Worm (Caenorhabditis elegans) whole organism, L1 larva: Measurements from ENCODE around the gene ttbk-8.2.
A peak's percentile ranks its signal among the peaks of the same experiment; 100 is the strongest.

Experiments
- C04F5.9 ChIP-seq: sonication (generic microtip); optimal IDR thresholded peaks from 2 replicates; lab custom pipeline; 2016; ENCODE audit warnings: missing genetic modification characterization, missing compliant biosample characterization
- C16A3.4 ChIP-seq: fragments of 150-350 bp; optimal IDR thresholded peaks from 2 replicates; lab custom pipeline; 2014; ENCODE audit warnings: missing biosample characterization, missing genetic modification characterization
- F16B12.6 ChIP-seq: fragments of 150-350 bp; optimal IDR thresholded peaks from 2 replicates; lab custom pipeline; 2014; ENCODE audit warnings: missing biosample characterization, missing genetic modification characterization
- Y116A8C.19 ChIP-seq: sonication (generic microtip); optimal IDR thresholded peaks from 2 replicates; lab custom pipeline; 2016; ENCODE audit warnings: missing compliant biosample characterization, missing genetic modification characterization, borderline replicate concordance
- ama-1 ChIP-seq: fragments of 150-350 bp; optimal IDR thresholded peaks from 2 replicates; lab custom pipeline; 2014
- ceh-82 ChIP-seq, 3 experiments: fragments of 150-350 bp in 1 of 3; sonication (generic microtip) in 2 of 3; optimal IDR thresholded peaks; 2 replicates each; lab custom pipeline; 2014 to 2017; ENCODE audit warnings: missing biosample characterization in 3 of 3, missing genetic modification characterization in 3 of 3
- ceh-90 ChIP-seq: sonication (generic microtip); optimal IDR thresholded peaks from 2 replicates; lab custom pipeline; 2016; ENCODE audit warnings: missing genetic modification characterization, missing compliant biosample characterization
- ces-1 ChIP-seq: fragments of 150-350 bp; optimal IDR thresholded peaks from 2 replicates; lab custom pipeline; 2014; ENCODE audit warnings: missing biosample characterization, missing genetic modification reagents, missing genetic modification characterization
- dpl-1 ChIP-seq, 3 experiments: fragments of 150-350 bp in 2 of 3; sonication (generic microtip) in 1 of 3; optimal IDR thresholded peaks; 2 replicates each; lab custom pipeline; 2014 to 2017; ENCODE audit warnings: missing biosample characterization in 3 of 3, missing genetic modification characterization in 3 of 3, missing genetic modification reagents in 3 of 3
- dsc-1 ChIP-seq: sonication (generic microtip); optimal IDR thresholded peaks from 2 replicates; lab custom pipeline; 2016; ENCODE audit warnings: mild to moderate bottlenecking, missing genetic modification characterization, missing compliant biosample characterization
- egl-13 ChIP-seq: sonication (generic microtip); optimal IDR thresholded peaks from 2 replicates; lab custom pipeline; 2016; ENCODE audit warnings: missing genotype, missing genetic modification reagents, missing genetic modification characterization, missing compliant biosample characterization
- elt-2 ChIP-seq: sonication (generic microtip); optimal IDR thresholded peaks from 2 replicates; lab custom pipeline; 2016; ENCODE audit warnings: missing genetic modification characterization, mild to moderate bottlenecking, inconsistent platforms, missing compliant biosample characterization, missing genetic modification reagents
- elt-3 ChIP-seq, 6 experiments: fragments of 150-350 bp in 1 of 6; sonication (generic microtip); optimal IDR thresholded peaks; 2 replicates each; lab custom pipeline; 2017 to 2018; ENCODE audit warnings: missing biosample characterization in 6 of 6, missing genetic modification characterization in 6 of 6, inconsistent platforms in 1 of 6
- ets-5 ChIP-seq: fragments of 200-800 bp; sonication (Bioruptor generic); IDR thresholded peaks from 2 replicates; pipeline ENCODE4 v1.3.6; 2022; ENCODE audit warnings: missing genetic modification characterization, missing compliant biosample characterization
- grh-1 ChIP-seq: fragments of 200-800 bp; sonication (Bioruptor generic); IDR thresholded peaks from 2 replicates; pipeline ENCODE4 v1.3.6; 2022; ENCODE audit warnings: missing genetic modification reagents, missing genetic modification characterization, missing compliant biosample characterization
- hlh-17 ChIP-seq: fragments of 200-800 bp; sonication (Bioruptor generic); optimal IDR thresholded peaks from 2 replicates; lab custom pipeline; 2018; ENCODE audit warnings: missing genetic modification characterization, mild to moderate bottlenecking, missing compliant biosample characterization, moderate library complexity, borderline replicate concordance
- isw-1 ChIP-seq: fragments of 200-800 bp; sonication (Bioruptor generic); IDR thresholded peaks from 2 replicates; pipeline ENCODE4 v1.3.6; 2022; ENCODE audit warnings: missing genetic modification characterization, missing compliant biosample characterization
- lin-14 ChIP-seq: fragments of 200-800 bp; sonication (Bioruptor generic); optimal IDR thresholded peaks from 2 replicates; lab custom pipeline; 2018; ENCODE audit warnings: mild to moderate bottlenecking, missing genetic modification characterization, moderate library complexity, missing compliant biosample characterization
- lin-35 ChIP-seq, 2 experiments: fragments of 150-350 bp; optimal IDR thresholded peaks; 2 replicates each; lab custom pipeline; 2014; ENCODE audit warnings: missing biosample characterization in 2 of 2, missing genetic modification characterization in 2 of 2, missing genetic modification reagents in 2 of 2
- mab-9 ChIP-seq: fragments of 200-800 bp; sonication (Bioruptor generic); IDR thresholded peaks from 2 replicates; pipeline ENCODE4 v1.3.6; 2022; ENCODE audit warnings: missing genetic modification reagents, missing genetic modification characterization, missing compliant biosample characterization
- mdl-1 ChIP-seq, 2 experiments: fragments of 150-350 bp; optimal IDR thresholded peaks; 2 replicates each; lab custom pipeline; 2014 to 2017; ENCODE audit warnings: missing biosample characterization in 2 of 2, missing genetic modification characterization in 2 of 2, inconsistent platforms in 1 of 2
- mep-1 ChIP-seq: fragments of 150-350 bp; optimal IDR thresholded peaks from 2 replicates; lab custom pipeline; 2014; ENCODE audit warnings: missing biosample characterization, missing genetic modification characterization
- nhr-12 ChIP-seq: sonication (generic microtip); optimal IDR thresholded peaks from 2 replicates; lab custom pipeline; 2017; ENCODE audit warnings: missing biosample characterization, missing genetic modification characterization
- nhr-237 ChIP-seq: fragments of 150-350 bp; optimal IDR thresholded peaks from 2 replicates; lab custom pipeline; 2014; ENCODE audit warnings: missing biosample characterization, missing genetic modification characterization
- nhr-28 ChIP-seq: fragments of 150-350 bp; optimal IDR thresholded peaks from 2 replicates; lab custom pipeline; 2014; ENCODE audit warnings: missing biosample characterization, missing genetic modification characterization
- nhr-71 ChIP-seq: sonication (generic microtip); optimal IDR thresholded peaks from 2 replicates; lab custom pipeline; 2016; ENCODE audit warnings: mild to moderate bottlenecking, missing genetic modification characterization, moderate library complexity, missing compliant biosample characterization
- nhr-76 ChIP-seq: sonication (generic microtip); optimal IDR thresholded peaks from 2 replicates; lab custom pipeline; 2017; ENCODE audit warnings: missing biosample characterization, missing genetic modification characterization
- nhr-77 ChIP-seq: fragments of 150-350 bp; optimal IDR thresholded peaks from 2 replicates; lab custom pipeline; 2014; ENCODE audit warnings: missing biosample characterization, missing genetic modification characterization
- nhr-84 ChIP-seq: sonication (generic microtip); optimal IDR thresholded peaks from 2 replicates; lab custom pipeline; 2017; ENCODE audit warnings: missing biosample characterization, missing genetic modification characterization
- nhr-85 ChIP-seq: sonication (generic microtip); peaks from one replicate; lab custom pipeline; 2016; ENCODE audit warnings: missing genetic modification characterization, inconsistent platforms, missing compliant biosample characterization
- pqm-1 ChIP-seq: sonication (generic microtip); optimal IDR thresholded peaks from 3 replicates; lab custom pipeline; 2017; ENCODE audit warnings: missing biosample characterization, missing genetic modification characterization
- unc-130 ChIP-seq: fragments of 150-350 bp; optimal IDR thresholded peaks from 2 replicates; lab custom pipeline; 2017; ENCODE audit warnings: missing biosample characterization, missing genetic modification characterization, inconsistent platforms
- unc-30 ChIP-seq: sonication (generic microtip); optimal IDR thresholded peaks from 2 replicates; lab custom pipeline; 2017; ENCODE audit warnings: missing biosample characterization, missing genetic modification characterization
- unc-62 ChIP-seq: fragments of 150-350 bp; optimal IDR thresholded peaks from 2 replicates; lab custom pipeline; 2014; ENCODE audit warnings: missing biosample characterization, missing genetic modification reagents, missing genetic modification characterization
- unc-86 ChIP-seq: sonication (generic microtip); optimal IDR thresholded peaks from 2 replicates; lab custom pipeline; 2016; ENCODE audit warnings: missing genetic modification characterization, missing compliant biosample characterization
- vab-15 ChIP-seq: sonication (generic microtip); optimal IDR thresholded peaks from 2 replicates; lab custom pipeline; 2017; ENCODE audit warnings: missing genotype, mild to moderate bottlenecking, missing genetic modification characterization, missing compliant biosample characterization
- zag-1 ChIP-seq: fragments of 150-350 bp; optimal IDR thresholded peaks from 2 replicates; lab custom pipeline; 2014; ENCODE audit warnings: missing biosample characterization, missing genetic modification characterization
- zip-4 ChIP-seq: fragments of 200-800 bp; sonication (Bioruptor generic); optimal IDR thresholded peaks from 2 replicates; lab custom pipeline; 2018; ENCODE audit warnings: mild to moderate bottlenecking, missing genetic modification characterization, moderate library complexity, missing compliant biosample characterization
- ztf-4 ChIP-seq: fragments of 150-350 bp; optimal IDR thresholded peaks from 2 replicates; lab custom pipeline; 2014; ENCODE audit warnings: missing biosample characterization, missing genetic modification characterization

Gene ttbk-8.2

DNA sequence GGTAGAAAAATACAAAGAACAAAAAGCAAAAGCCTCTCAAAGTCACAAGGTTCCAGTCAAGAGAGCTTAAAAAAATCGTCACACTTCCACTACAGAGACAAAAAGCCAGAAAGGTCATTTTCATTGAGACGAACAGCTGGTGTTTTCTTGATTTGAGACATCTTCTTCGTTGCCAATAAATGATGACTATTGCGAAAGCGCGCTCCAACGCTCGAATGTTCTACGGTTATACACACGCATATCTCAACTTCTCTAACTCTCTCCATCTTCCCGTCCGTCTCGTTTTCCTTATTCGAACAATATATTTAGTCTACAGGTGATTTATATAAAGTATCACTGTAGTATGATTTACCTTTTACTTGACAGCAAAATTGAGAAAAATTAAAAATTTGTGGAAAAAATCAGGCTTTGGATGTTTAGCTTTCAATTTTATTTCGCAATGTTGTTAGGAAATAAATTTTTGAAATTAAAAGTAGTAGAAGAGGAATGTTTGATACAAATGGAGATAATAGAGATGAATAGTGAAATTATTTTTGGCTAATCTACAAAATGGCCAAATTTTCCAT is 33.7 kb downstream of the ttbk-8.2 start (continued):
- TF ChIP-seq ceh-90, result no peak
- TF ChIP-seq Y116A8C.19 (tag; lab: Kevin White, UChicago), result no peak
- no peak for TF ChIP-seq nhr-12 (tag; lab: Kevin White, UChicago)
- no peak for TF ChIP-seq nhr-77 (tag; lab: Kevin White, UChicago)
- peak; percentile 40 to 69 for TF ChIP-seq lin-35 (GFP tag; optimal IDR thresholded peaks at IDR 0.05; lab: Kevin White, UChicago)
- no peak for TF ChIP-seq pqm-1 (tag; lab: Kevin White, UChicago)
- no peak for TF ChIP-seq unc-30
- no peak for TF ChIP-seq C04F5.9 (tag; lab: Kevin White, UChicago)
- TF ChIP-seq F16B12.6 (tag; lab: Kevin White, UChicago), result no peak
- TF ChIP-seq hlh-17, result no peak
- TF ChIP-seq mep-1, result peak; percentile 61
- peak; percentile 11 for TF ChIP-seq C16A3.4
- peak; percentile 8 for TF ChIP-seq nhr-237
- peak; percentile 42 for TF ChIP-seq zip-4 (GFP tag; lab: Kevin White, UChicago)
- TF ChIP-seq ztf-4 (tag; lab: Kevin White, UChicago), result no peak
- no peak for TF ChIP-seq isw-1 (GFP tag; lab: Robert Waterston, UW)
- TF ChIP-seq nhr-85 (tag; lab: Kevin White, UChicago), result peak; percentile 81
- no peak for TF ChIP-seq egl-13 (tag; lab: Kevin White, UChicago)
- no peak for TF ChIP-seq nhr-76 (tag; lab: Kevin White, UChicago)
- no peak for TF ChIP-seq vab-15
- no peak for TF ChIP-seq ces-1 (GFP tag; lab: Kevin White, UChicago)
- TF ChIP-seq elt-3 (tag; optimal IDR thresholded peaks at IDR 0.05; lab: Kevin White, UChicago), result peak in 2 of 6 experiments; percentile 29 to 66
- peak; percentile 1 to 46 (median 27) for TF ChIP-seq dpl-1 (GFP tag; optimal IDR thresholded peaks at IDR 0.05; lab: Kevin White, UChicago)
- no peak for TF ChIP-seq unc-86 (tag; lab: Kevin White, UChicago)
- no peak for TF ChIP-seq unc-130 (tag; lab: Kevin White, UChicago)
- no peak for TF ChIP-seq ets-5 (GFP tag; lab: Robert Waterston, UW)
- TF ChIP-seq unc-62 (GFP tag; lab: Kevin White, UChicago), result no peak
- TF ChIP-seq nhr-84 (tag; lab: Kevin White, UChicago), result no peak
- no peak for TF ChIP-seq grh-1 (GFP tag; lab: Robert Waterston, UW)
- TF ChIP-seq mdl-1 (tag; optimal IDR thresholded peaks at IDR 0.05; lab: Kevin White, UChicago), result peak in 1 of 2 experiments; percentile 54
- no peak for TF ChIP-seq dsc-1 (tag; lab: Kevin White, UChicago)
- TF ChIP-seq nhr-28 (tag; lab: Kevin White, UChicago), result no peak
- TF ChIP-seq, all 84 proteins: peak for 24

DNA sequence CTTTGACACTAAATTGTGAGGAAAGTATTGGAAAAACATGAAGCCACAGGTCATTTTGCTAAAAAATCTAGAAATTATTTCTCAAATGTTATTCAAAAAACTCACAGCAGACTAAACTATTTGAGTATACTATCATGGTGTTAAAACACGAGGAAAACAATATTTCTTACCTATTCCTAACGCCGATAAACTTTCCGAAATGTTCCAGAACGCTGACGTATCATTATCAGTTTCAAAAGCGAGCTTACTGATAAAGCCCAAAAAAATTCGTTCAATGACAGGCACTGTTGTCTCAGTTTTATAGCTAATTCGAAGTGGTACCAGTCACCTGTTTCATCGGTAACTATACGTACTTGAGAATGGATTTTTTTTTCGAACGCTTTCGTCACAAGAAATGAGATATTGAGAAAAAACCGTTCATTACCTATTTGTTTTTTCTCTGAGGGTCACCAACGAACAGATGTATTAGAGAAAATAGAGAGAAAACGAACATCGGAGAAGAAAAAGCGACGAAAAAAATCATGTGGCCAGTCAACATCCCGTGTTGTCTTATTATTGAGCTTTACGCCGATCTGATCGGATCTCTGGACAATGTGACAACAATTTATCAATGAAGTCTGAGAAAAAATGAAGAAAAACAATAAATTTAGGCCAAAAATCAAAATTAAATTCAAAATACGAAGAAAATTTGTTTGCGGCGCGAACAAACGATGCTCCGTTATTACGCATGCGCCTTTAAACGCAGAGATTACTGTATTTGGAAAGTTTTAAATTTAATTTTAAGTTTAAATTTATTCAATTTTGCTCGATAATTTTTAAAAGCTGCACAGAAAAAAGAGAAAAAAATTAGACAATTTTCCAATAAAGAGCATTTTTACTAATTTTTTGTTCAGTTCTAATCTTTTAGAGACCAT is 34.6 kb downstream of the ttbk-8.2 start:
- TF ChIP-seq nhr-71 (tag; lab: Kevin White, UChicago) (peak; percentile 12), elt-2 (tag; lab: Kevin White, UChicago) (peak; percentile 40), ama-1 (lab: Kevin White, UChicago) (no peak)

DNA sequence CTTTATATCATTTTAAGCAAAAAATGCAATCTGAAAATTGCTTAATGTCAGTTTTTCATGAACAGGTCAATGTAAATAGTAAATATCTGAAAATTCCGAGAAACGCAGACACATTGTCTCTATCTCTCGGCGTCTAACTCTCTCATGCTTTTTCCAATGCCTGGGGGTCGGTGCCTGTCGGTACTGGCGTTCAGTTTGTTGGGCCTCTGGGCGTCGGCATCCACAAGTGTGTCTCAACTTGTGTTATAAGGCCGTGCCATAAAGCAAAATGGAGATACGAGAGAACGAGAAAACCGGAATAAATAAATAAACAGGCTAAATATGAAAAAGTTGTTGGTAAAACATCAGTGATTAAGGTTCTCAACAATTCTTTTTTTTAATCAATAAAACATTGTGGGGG is 35.5 kb downstream of the ttbk-8.2 start:
- TF ChIP-seq mep-1 (peak; percentile 39), nhr-28 (tag; lab: Kevin White, UChicago) (no peak), zag-1 (no peak), ceh-82 (tag; optimal IDR thresholded peaks at IDR 0.05; lab: Kevin White, UChicago) (peak in 1 of 3 experiments; percentile 4), mab-9 (no peak), lin-14 (GFP tag; lab: Kevin White, UChicago) (peak; percentile 57), C04F5.9 (tag; lab: Kevin White, UChicago) (no peak)
